Worm (Caenorhabditis elegans): ENCODE data around the gene sre-16.

DNA sequence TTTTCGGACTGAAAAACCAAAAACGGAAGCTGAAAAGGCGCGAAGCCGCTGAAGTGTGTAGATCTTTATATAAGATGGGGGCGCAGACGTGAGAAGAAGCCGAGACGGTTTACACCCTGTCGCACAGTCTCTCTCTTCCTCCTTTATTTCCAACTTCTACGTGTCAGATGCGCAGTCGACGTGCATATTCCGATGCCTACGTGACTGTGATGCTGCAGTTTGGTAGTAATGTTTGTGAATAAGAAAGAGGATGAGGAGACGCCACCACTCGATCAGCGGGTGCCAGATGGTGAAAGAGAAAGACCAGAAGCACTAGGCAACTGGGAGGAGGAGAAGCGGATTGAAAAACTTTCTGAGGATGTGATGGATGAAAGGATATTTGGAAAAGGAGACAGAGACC, 17.7 kb downstream of the sre-16 start:
- TF ChIP-seq ama-1 (optimal IDR thresholded peaks at IDR 0.05) (no peak), aly-1 (tag; optimal IDR thresholded peaks at IDR 0.05) (no peak), F13C5.2 (tag; optimal IDR thresholded peaks at IDR 0.05) (no peak), flt-1 (GFP tag; IDR thresholded peaks at IDR 0.05) (no peak), B0310.2 (tag; optimal IDR thresholded peaks at IDR 0.05) (no peak), ceh-13 (GFP tag; optimal IDR thresholded peaks at IDR 0.05) (no peak), tbx-37 (GFP tag; conservative IDR thresholded peaks at IDR 0.05) (no peak), tra-4 (tag; optimal IDR thresholded peaks at IDR 0.05) (no peak), hmbx-1 (tag; optimal IDR thresholded peaks at IDR 0.05) (no peak), sea-1 (GFP tag; conservative IDR thresholded peaks at IDR 0.05) (no peak), hnd-1 (tag; optimal IDR thresholded peaks at IDR 0.05) (no peak), scrt-1 (GFP tag; IDR thresholded peaks at IDR 0.05) (no peak), tbx-11 (GFP tag; IDR thresholded peaks at IDR 0.05) (no peak)
